Worm (Caenorhabditis elegans): ENCODE measurements around the gene ocr-3.

ocr-3 gene

DNA sequence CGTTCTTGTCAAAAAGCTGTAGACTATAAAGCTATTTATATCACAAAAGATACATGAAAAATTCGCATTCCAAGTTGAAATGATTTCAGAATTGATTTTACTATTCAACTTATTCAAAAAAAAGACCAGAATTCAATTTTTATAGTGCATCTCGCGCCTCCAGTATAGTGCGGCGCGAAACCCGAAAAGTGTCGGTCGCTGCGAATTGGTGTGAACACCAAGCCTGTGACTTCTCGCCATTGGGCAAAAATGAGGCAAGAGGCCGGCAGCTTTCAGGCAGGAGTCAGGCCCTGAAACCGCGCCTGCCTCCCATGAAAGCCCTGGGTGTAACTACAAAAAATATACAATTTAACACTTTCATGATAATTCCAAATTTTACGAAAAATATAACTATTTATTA lies 9.2 kb upstream of the ocr-3 start:
- no peak for TF ChIP-seq hnd-1 (tag; optimal IDR thresholded peaks at IDR 0.05)
- 0 out of 2 replicates have a peak, but pooled peaks have one; percentile 30 for TF ChIP-seq pes-1 (GFP tag; IDR thresholded peaks at IDR 0.05)

DNA sequence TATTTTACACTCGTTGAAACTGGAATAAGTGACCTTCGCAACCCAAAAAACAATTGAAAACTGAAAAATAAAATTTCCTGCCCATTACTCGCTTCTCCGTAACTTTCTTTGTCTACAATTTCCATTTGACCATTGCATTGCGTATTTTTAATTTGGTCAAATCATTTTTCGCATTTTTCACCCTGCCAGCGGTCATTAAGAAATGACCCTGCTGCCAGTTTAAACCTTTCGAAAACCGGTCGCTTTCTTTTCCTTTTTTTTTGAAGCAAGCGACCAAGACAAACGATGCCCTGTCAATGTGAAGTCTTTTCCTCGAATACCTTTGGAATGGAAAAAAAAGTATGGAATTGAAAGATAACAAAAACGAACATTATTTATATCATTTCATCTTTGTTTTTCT lies 7.6 kb upstream of the ocr-3 start:
- TF ChIP-seq ceh-13 (GFP tag; optimal IDR thresholded peaks at IDR 0.05), result no peak
- no peak for TF ChIP-seq hmg-4 (GFP tag; optimal IDR thresholded peaks at IDR 0.05)
- TF ChIP-seq aly-1 (tag; optimal IDR thresholded peaks at IDR 0.05), result no peak
- TF ChIP-seq flt-1 (GFP tag; IDR thresholded peaks at IDR 0.05), result no peak
- no peak for TF ChIP-seq F13C5.2 (tag; optimal IDR thresholded peaks at IDR 0.05)
- TF ChIP-seq tbx-37 (GFP tag; conservative IDR thresholded peaks at IDR 0.05), result no peak
- no peak for TF ChIP-seq pes-1 (GFP tag; IDR thresholded peaks at IDR 0.05)

DNA sequence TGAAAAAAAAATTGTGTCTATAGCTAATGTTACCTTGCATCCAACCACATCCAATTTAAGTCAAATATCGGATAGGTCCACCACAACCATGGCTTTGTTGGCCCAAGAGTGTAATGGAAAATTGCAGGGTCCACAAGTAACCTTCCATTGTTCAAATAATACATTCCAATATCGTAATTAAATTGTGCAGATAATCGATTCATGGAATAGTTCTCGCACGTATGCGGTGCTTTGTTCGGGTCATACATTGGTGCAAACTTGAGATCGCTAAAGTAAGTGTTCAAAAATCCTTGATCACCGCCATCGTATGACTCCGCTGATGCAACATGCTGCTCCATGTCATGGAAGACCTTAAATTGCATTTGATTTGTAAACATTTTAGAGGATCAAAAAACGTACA lies 5.4 kb upstream of the ocr-3 start:
- TF ChIP-seq F13C5.2 (tag; optimal IDR thresholded peaks at IDR 0.05), result no peak
- no peak for TF ChIP-seq tbx-11 (GFP tag; IDR thresholded peaks at IDR 0.05)
- TF ChIP-seq ceh-13 (GFP tag; optimal IDR thresholded peaks at IDR 0.05), result no peak
- no peak for TF ChIP-seq flt-1 (GFP tag; IDR thresholded peaks at IDR 0.05)
- no peak for TF ChIP-seq scrt-1 (GFP tag; IDR thresholded peaks at IDR 0.05)
- no peak for TF ChIP-seq sea-1 (GFP tag; conservative IDR thresholded peaks at IDR 0.05)
- TF ChIP-seq hnd-1 (tag; optimal IDR thresholded peaks at IDR 0.05), result no peak
- no peak for TF ChIP-seq B0310.2 (tag; optimal IDR thresholded peaks at IDR 0.05)
- no peak for TF ChIP-seq ama-1 (optimal IDR thresholded peaks at IDR 0.05)
- TF ChIP-seq tra-4 (tag; optimal IDR thresholded peaks at IDR 0.05), result no peak
- no peak for TF ChIP-seq hmbx-1 (tag; optimal IDR thresholded peaks at IDR 0.05)
- no peak for TF ChIP-seq tbx-37 (GFP tag; conservative IDR thresholded peaks at IDR 0.05)
- TF ChIP-seq ets-7 (tag; optimal IDR thresholded peaks at IDR 0.05), result no peak
- no peak for TF ChIP-seq ceh-36 (tag; optimal IDR thresholded peaks at IDR 0.05)
- TF ChIP-seq hmg-4 (GFP tag; optimal IDR thresholded peaks at IDR 0.05), result no peak
- no peak for TF ChIP-seq pes-1 (GFP tag; IDR thresholded peaks at IDR 0.05)
- TF ChIP-seq aly-1 (tag; optimal IDR thresholded peaks at IDR 0.05), result no peak

DNA sequence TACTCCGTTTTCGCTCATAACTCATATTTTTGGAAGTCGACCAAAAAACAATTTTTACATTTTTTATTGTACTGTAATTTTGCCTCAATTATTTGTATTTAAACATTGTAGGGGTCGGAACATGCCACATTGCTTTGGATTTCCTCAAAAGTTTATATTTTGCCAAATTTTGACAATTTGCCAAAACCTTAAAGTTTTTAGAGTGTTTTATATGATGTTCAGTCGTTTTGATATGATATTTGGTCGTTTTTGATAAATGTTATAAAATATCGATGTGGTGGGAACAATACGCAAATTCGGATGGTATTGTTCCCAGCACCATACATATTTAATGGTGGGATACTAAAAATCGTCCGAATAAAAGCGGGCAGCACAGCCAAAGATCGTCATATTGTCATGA lies 4.4 kb upstream of the ocr-3 start, which contains the start of gene T10B10.9:
TSS of gene T10B10.9 (plus strand) at position 301 of the 400 bp plus-strand sequence.
- TF ChIP-seq tra-4 (tag; optimal IDR thresholded peaks at IDR 0.05) (no peak), sea-1 (GFP tag; conservative IDR thresholded peaks at IDR 0.05) (no peak), tbx-37 (GFP tag; conservative IDR thresholded peaks at IDR 0.05) (no peak), ama-1 (optimal IDR thresholded peaks at IDR 0.05) (no peak), pes-1 (GFP tag; IDR thresholded peaks at IDR 0.05) (no peak), hnd-1 (tag; optimal IDR thresholded peaks at IDR 0.05) (no peak), aly-1 (tag; optimal IDR thresholded peaks at IDR 0.05) (no peak), B0310.2 (tag; optimal IDR thresholded peaks at IDR 0.05) (no peak), tbx-11 (GFP tag; IDR thresholded peaks at IDR 0.05) (no peak), F13C5.2 (tag; optimal IDR thresholded peaks at IDR 0.05) (no peak), flt-1 (GFP tag; IDR thresholded peaks at IDR 0.05) (no peak), scrt-1 (GFP tag; IDR thresholded peaks at IDR 0.05) (no peak), hmg-4 (GFP tag; optimal IDR thresholded peaks at IDR 0.05) (no peak), ceh-36 (tag; optimal IDR thresholded peaks at IDR 0.05) (no peak), hmbx-1 (tag; optimal IDR thresholded peaks at IDR 0.05) (no peak), ets-7 (tag; optimal IDR thresholded peaks at IDR 0.05) (no peak)

DNA sequence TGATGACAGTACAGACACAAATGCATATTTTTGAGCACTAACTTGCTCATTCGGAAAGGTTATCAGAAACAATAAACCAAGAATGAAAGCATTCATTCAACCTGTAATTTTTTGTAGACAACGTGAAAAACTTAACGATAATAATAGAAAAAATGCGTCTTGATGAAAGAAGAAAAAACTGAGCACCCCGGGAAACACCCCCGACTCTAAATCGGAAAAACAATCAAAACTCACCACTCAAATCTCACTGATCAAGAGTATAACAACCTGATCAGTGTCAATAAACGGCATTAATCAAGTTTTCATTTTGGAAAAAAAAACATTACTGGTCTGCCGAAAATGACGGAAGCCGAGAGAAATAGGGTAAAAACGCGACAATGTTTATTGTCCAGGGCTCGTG lies 2.4 kb upstream of the ocr-3 start, which contains the start of gene T10B10.8:
TSS of gene T10B10.8 (minus strand) at position 101 of the 400 bp plus-strand sequence.
- no peak for TF ChIP-seq ceh-13 (GFP tag; optimal IDR thresholded peaks at IDR 0.05)
- no peak for TF ChIP-seq B0310.2 (tag; optimal IDR thresholded peaks at IDR 0.05)

DNA sequence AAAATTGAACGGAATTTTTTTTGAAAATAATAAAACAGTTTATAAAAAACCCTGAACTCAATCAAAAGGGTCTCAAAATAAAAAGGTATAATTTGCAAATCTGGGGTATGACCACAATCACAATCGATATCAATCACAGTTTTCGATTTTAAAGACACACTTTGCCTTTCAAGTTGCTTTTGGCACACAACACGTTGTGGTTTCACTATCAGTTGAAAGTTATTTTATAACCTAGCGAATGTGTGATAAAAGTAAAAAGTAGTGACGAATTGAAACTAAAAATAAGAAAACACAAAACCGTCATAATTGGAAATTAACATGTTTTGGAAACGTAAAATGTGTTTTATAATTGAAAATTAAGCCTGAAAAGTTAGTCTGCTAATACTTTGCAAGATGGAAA lies 832 bp upstream of the ocr-3 start:
- TF ChIP-seq tbx-11 (GFP tag; IDR thresholded peaks at IDR 0.05) (no peak), F13C5.2 (tag; optimal IDR thresholded peaks at IDR 0.05) (no peak), scrt-1 (GFP tag; IDR thresholded peaks at IDR 0.05) (no peak), hmbx-1 (tag; optimal IDR thresholded peaks at IDR 0.05) (no peak), ama-1 (optimal IDR thresholded peaks at IDR 0.05) (no peak), B0310.2 (tag; optimal IDR thresholded peaks at IDR 0.05) (no peak), hnd-1 (tag; optimal IDR thresholded peaks at IDR 0.05) (no peak), aly-1 (tag; optimal IDR thresholded peaks at IDR 0.05) (no peak), pes-1 (GFP tag; IDR thresholded peaks at IDR 0.05) (no peak), ceh-36 (tag; optimal IDR thresholded peaks at IDR 0.05) (no peak), ets-7 (tag; optimal IDR thresholded peaks at IDR 0.05) (no peak)

DNA sequence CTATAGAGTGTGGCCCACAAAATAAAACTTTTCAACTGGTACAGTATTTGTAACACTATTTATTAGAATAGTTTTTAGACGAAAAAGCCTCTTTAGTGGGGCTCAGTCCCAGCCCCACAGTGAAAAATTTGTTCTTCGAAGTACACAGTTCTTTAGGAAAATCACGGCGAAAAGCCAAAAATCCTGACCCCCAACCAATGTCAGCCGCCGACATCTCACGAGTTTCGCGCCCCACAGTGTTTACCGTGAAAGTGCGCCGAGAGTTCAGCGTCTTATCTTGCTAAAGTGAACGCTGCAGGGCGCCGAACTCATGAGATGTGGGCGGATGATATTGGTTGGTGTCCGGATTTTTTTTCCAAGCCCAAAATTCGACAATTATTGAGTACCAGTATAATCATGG lies 2.4 kb downstream of the ocr-3 start:
- TF ChIP-seq flt-1 (GFP tag; IDR thresholded peaks at IDR 0.05) (no peak), hmg-4 (GFP tag; optimal IDR thresholded peaks at IDR 0.05) (no peak), tra-4 (tag; optimal IDR thresholded peaks at IDR 0.05) (no peak), tbx-37 (GFP tag; conservative IDR thresholded peaks at IDR 0.05) (no peak), ceh-13 (GFP tag; optimal IDR thresholded peaks at IDR 0.05) (no peak), ama-1 (optimal IDR thresholded peaks at IDR 0.05) (no peak), pes-1 (GFP tag; IDR thresholded peaks at IDR 0.05) (no peak), hmbx-1 (tag; optimal IDR thresholded peaks at IDR 0.05) (no peak), sea-1 (GFP tag; conservative IDR thresholded peaks at IDR 0.05) (no peak), ets-7 (tag; optimal IDR thresholded peaks at IDR 0.05) (no peak), F13C5.2 (tag; optimal IDR thresholded peaks at IDR 0.05) (no peak), scrt-1 (GFP tag; IDR thresholded peaks at IDR 0.05) (no peak), hnd-1 (tag; optimal IDR thresholded peaks at IDR 0.05) (no peak), tbx-11 (GFP tag; IDR thresholded peaks at IDR 0.05) (no peak), ceh-36 (tag; optimal IDR thresholded peaks at IDR 0.05) (no peak), aly-1 (tag; optimal IDR thresholded peaks at IDR 0.05) (no peak), B0310.2 (tag; optimal IDR thresholded peaks at IDR 0.05) (no peak)

DNA sequence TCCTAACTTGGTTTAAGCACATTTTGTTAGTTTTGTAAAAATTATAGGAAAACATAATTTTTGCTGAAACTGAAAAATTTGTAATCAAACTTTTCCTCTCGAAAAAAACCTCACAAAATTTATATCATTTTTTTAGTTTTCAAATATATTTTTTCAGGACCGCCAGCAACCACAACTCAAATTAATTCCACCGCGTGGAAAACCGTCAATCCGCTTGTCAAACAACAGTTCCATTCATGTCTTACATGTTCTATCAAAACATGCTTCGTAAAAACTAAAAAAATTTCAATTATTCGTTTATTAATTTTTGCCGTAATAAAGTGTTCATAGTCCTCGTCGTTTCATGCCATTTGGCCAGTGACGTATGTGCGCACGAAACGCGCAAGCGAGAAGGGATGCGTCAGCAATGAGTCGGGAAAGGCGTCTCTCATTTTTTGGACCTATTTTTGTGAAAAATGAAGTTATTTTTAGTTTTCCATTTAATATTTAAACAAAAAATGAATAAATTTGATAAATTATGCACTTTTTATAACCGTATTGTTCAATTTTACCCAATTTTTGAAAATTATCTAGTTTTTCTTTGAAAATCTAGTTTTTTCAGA lies 4.9 kb downstream of the ocr-3 start, which contains the start of gene ucr-2.2:
TSS of gene ucr-2.2 (plus strand) at position 602 of the 602 bp plus-strand sequence.
- TF ChIP-seq hmg-4 (GFP tag; optimal IDR thresholded peaks at IDR 0.05), result no peak
- peak; percentile 79 for TF ChIP-seq F13C5.2 (tag; optimal IDR thresholded peaks at IDR 0.05)
- no peak for TF ChIP-seq ceh-36 (tag; optimal IDR thresholded peaks at IDR 0.05)
- TF ChIP-seq hnd-1 (tag; optimal IDR thresholded peaks at IDR 0.05), result no peak
- no peak for TF ChIP-seq B0310.2 (tag; optimal IDR thresholded peaks at IDR 0.05)
- TF ChIP-seq tbx-11 (GFP tag; IDR thresholded peaks at IDR 0.05), result 0 out of 2 replicates have a peak, but pooled peaks have one; percentile 40
- peak; percentile 48; the same call in 1 of the 2 replicates for TF ChIP-seq pes-1 (GFP tag; IDR thresholded peaks at IDR 0.05)

Data from whole organism, early embryonic.